Worm (Caenorhabditis elegans) whole organism, mixed stage, embryonic: ENCODE results near the gene Y45G12B.2.

Source experiments
- lin-32 ChIP-seq: fragments of 200-800 bp; sonication (Bioruptor generic); optimal IDR thresholded peaks from 2 replicates; lab custom pipeline; 2018; ENCODE audit warnings: mild to moderate bottlenecking, missing genetic modification characterization, missing compliant biosample characterization
- lsy-2 ChIP-seq: fragments of 150-350 bp; optimal IDR thresholded peaks from 2 replicates; lab custom pipeline; 2014; ENCODE audit warnings: missing biosample characterization, missing genetic modification characterization
- nhr-12 ChIP-seq: fragments of 150-350 bp; optimal IDR thresholded peaks from 2 replicates; lab custom pipeline; 2014; ENCODE audit warnings: missing biosample characterization, missing genetic modification characterization
- sem-2 ChIP-seq: fragments of 200-800 bp; sonication (Bioruptor generic); optimal IDR thresholded peaks from 2 replicates; lab custom pipeline; 2018; ENCODE audit warnings: mild to moderate bottlenecking, missing genetic modification characterization, missing compliant biosample characterization
- sptf-1 ChIP-seq: sonication (generic microtip); optimal IDR thresholded peaks from 2 replicates; lab custom pipeline; 2017; ENCODE audit warnings: mild to moderate bottlenecking, missing genetic modification characterization, moderate library complexity, missing compliant biosample characterization

DNA sequence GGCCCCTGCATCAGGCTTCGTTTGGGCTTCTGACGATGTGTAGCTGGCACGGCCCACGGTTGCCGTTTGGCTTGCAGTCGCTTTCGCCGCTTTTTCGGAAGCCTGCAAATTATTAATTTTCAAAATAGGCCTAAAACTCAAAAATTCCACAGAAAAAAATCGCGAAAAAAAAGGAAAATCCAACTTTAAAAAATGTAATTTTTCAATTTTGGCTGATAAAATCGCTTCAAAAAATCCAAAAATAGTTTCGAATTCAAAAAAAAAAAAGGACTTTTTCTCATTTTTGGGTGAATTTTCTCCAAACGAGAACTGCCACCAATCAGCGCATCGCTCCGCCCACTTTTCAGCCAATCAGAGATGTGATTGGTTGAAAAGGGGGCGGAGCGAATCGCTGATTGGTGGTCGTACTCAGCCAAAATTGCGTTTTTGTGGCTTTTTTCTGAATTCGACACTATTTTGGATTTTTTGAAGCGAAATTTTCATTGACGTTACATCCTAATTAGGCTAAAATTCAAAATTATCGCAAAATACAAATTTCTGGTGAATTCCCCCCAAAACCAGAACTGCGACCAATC lies 47.3 kb upstream of the Y45G12B.2 start:
- TF ChIP-seq lsy-2 (tag; lab: Kevin White, UChicago) (no peak), sem-2 (GFP tag; lab: Kevin White, UChicago) (no peak), nhr-12 (tag; lab: Kevin White, UChicago) (no peak), lin-32 (GFP tag; lab: Kevin White, UChicago) (no peak), sptf-1 (tag; lab: Kevin White, UChicago) (no peak)
